Fruit fly (Drosophila melanogaster) whole organism, embryonic: ENCODE data around the gene CG43295.

ENCODE experiments used
- Bdp1 ChIP-seq: fragments of 200-800 bp; sonication (Bioruptor generic); optimal IDR thresholded peaks from 3 replicates; lab custom pipeline; 2016; ENCODE audit warnings: missing biosample characterization, missing genetic modification characterization
- Blimp-1 ChIP-seq: fragments of 200-800 bp; sonication (Bioruptor generic); optimal IDR thresholded peaks from 3 replicates; lab custom pipeline; 2018; ENCODE audit warnings: missing biosample characterization, missing genetic modification characterization, mild to moderate bottlenecking, moderate library complexity, missing genetic modification reagents
- CG10267 ChIP-seq: fragments of 200-800 bp; sonication (Bioruptor generic); optimal IDR thresholded peaks from 2 replicates; lab custom pipeline; 2018; ENCODE audit warnings: missing biosample characterization, mild to moderate bottlenecking, missing genetic modification characterization, moderate library complexity
- CG10543 ChIP-seq: fragments of 200-800 bp; sonication (Bioruptor generic); optimal IDR thresholded peaks from 3 replicates; lab custom pipeline; 2017; ENCODE audit warnings: missing biosample characterization, mild to moderate bottlenecking, missing genetic modification characterization, moderate library complexity
- CG14710 ChIP-seq: fragments of 200-800 bp; sonication (Bioruptor generic); optimal IDR thresholded peaks from 3 replicates; lab custom pipeline; 2019; ENCODE audit warnings: missing biosample characterization, mild to moderate bottlenecking, missing genetic modification characterization, moderate library complexity
- CG17359 ChIP-seq: fragments of 200-800 bp; sonication (Bioruptor generic); optimal IDR thresholded peaks from 3 replicates; lab custom pipeline; 2018; ENCODE audit warnings: missing biosample characterization, mild to moderate bottlenecking, missing genetic modification characterization, moderate library complexity
- CG2129 ChIP-seq: fragments of 200-800 bp; sonication (Bioruptor generic); IDR thresholded peaks from 2 replicates; pipeline ENCODE4 v1.3.6; 2022; ENCODE audit warnings: missing biosample characterization, missing genetic modification characterization; ENCODE audit not compliant: partially characterized antibody
- CG2202 ChIP-seq: fragments of 200-800 bp; sonication (Bioruptor generic); optimal IDR thresholded peaks from 2 replicates; lab custom pipeline; 2018; ENCODE audit warnings: missing biosample characterization, mild to moderate bottlenecking, missing genetic modification characterization
- CG2875 ChIP-seq: fragments of 200-800 bp; sonication (Bioruptor generic); optimal IDR thresholded peaks from 2 replicates; lab custom pipeline; 2017; ENCODE audit warnings: missing biosample characterization, mild to moderate bottlenecking, missing genetic modification characterization, missing genetic modification reagents
- CG30431 ChIP-seq: fragments of 200-800 bp; sonication (Bioruptor generic); optimal IDR thresholded peaks from 2 replicates; lab custom pipeline; 2017; ENCODE audit warnings: missing biosample characterization, missing genetic modification characterization
- CG33557 ChIP-seq: fragments of 200-800 bp; sonication (Bioruptor generic); optimal IDR thresholded peaks from 2 replicates; lab custom pipeline; 2019; ENCODE audit warnings: missing biosample characterization, mild to moderate bottlenecking, missing genetic modification characterization, moderate library complexity
- CG3407 ChIP-seq: fragments of 200-800 bp; sonication (Bioruptor generic); optimal IDR thresholded peaks from 2 replicates; lab custom pipeline; 2018; ENCODE audit warnings: missing biosample characterization, mild to moderate bottlenecking, missing genetic modification characterization
- CG4360 ChIP-seq: fragments of 200-800 bp; sonication (Bioruptor generic); IDR thresholded peaks from 2 replicates; pipeline ENCODE4 v1.3.6; 2022; ENCODE audit warnings: missing biosample characterization, missing genetic modification characterization
- CG4404 ChIP-seq: fragments of 200-800 bp; sonication (Bioruptor generic); IDR thresholded peaks from 2 replicates; pipeline ENCODE4 v1.3.6; 2022; ENCODE audit warnings: missing biosample characterization, missing genetic modification characterization
- CG6254 ChIP-seq: fragments of 200-800 bp; sonication (Bioruptor generic); optimal IDR thresholded peaks from 3 replicates; lab custom pipeline; 2017; ENCODE audit warnings: mild to moderate bottlenecking, missing biosample characterization, missing genetic modification reagents, missing genetic modification characterization
- CG6791 ChIP-seq: fragments of 200-800 bp; sonication (Bioruptor generic); IDR thresholded peaks from 3 replicates; pipeline ENCODE4 v1.3.6; 2022; ENCODE audit warnings: missing biosample characterization, missing genetic modification characterization; ENCODE audit not compliant: partially characterized antibody
- CG6813 ChIP-seq: fragments of 200-800 bp; sonication (Bioruptor generic); optimal IDR thresholded peaks from 2 replicates; lab custom pipeline; 2017; ENCODE audit warnings: missing biosample characterization, missing genetic modification characterization, mild to moderate bottlenecking, moderate library complexity, missing genetic modification reagents
- CG8281 ChIP-seq: fragments of 200-800 bp; sonication (Bioruptor generic); optimal IDR thresholded peaks from 2 replicates; lab custom pipeline; 2018; ENCODE audit warnings: missing biosample characterization, mild to moderate bottlenecking, missing genetic modification characterization, moderate library complexity
- CkIIα-i1 ChIP-seq: fragments of 200-800 bp; sonication (Bioruptor generic); IDR thresholded peaks from 2 replicates; pipeline ENCODE4 v1.3.6; 2022; ENCODE audit warnings: missing biosample characterization, missing genetic modification characterization
- D ChIP-seq, 2 experiments: fragments of 200-800 bp in 1 of 2; fragments of >200 bp in 1 of 2; sonication (Bioruptor generic) in 1 of 2; optimal IDR thresholded peaks; 2 replicates in 1 of 2; 3 replicates in 1 of 2; lab custom pipeline; 2017; ENCODE audit warnings: mild to moderate bottlenecking in 1 of 2, missing biosample characterization in 1 of 2, missing genetic modification characterization in 1 of 2, missing genetic modification reagents in 1 of 2
- E2f2 ChIP-seq: fragments of 200-800 bp; sonication (Bioruptor generic); IDR thresholded peaks from 2 replicates; pipeline ENCODE4 v1.3.6; 2022; ENCODE audit warnings: missing biosample characterization, missing genetic modification characterization
- Elba2 ChIP-seq: fragments of 200-800 bp; sonication (Bioruptor generic); optimal IDR thresholded peaks from 3 replicates; lab custom pipeline; 2016; ENCODE audit warnings: missing biosample characterization, missing genetic modification characterization
- Fer3 ChIP-seq: fragments of 200-800 bp; sonication (Bioruptor generic); optimal IDR thresholded peaks from 2 replicates; lab custom pipeline; 2018; ENCODE audit warnings: missing biosample characterization, mild to moderate bottlenecking, missing genetic modification characterization, moderate library complexity
- Hey ChIP-seq: fragments of 200-800 bp; sonication (Bioruptor generic); optimal IDR thresholded peaks from 3 replicates; lab custom pipeline; 2018; ENCODE audit warnings: missing biosample characterization, mild to moderate bottlenecking, missing genetic modification characterization
- Jarid2 ChIP-seq: fragments of 200-800 bp; sonication (Bioruptor generic); optimal IDR thresholded peaks from 3 replicates; lab custom pipeline; 2017; ENCODE audit warnings: mild to moderate bottlenecking, missing biosample characterization, missing genetic modification reagents, missing genetic modification characterization
- Kr ChIP-seq: fragments of 200-800 bp; sonication (Bioruptor generic); optimal IDR thresholded peaks from 2 replicates; lab custom pipeline; 2017; ENCODE audit warnings: missing biosample characterization, mild to moderate bottlenecking, missing genetic modification characterization
- Optix ChIP-seq: fragments of 200-800 bp; sonication (Bioruptor generic); IDR thresholded peaks from 3 replicates; pipeline ENCODE4 v1.3.6; 2022; ENCODE audit warnings: missing biosample characterization, missing genetic modification characterization
- Pdp1 ChIP-seq, 2 experiments: fragments of 200-800 bp; sonication (Bioruptor generic); optimal IDR thresholded peaks; 3 replicates each; lab custom pipeline; 2016; ENCODE audit warnings: missing biosample characterization in 2 of 2, missing genetic modification characterization in 2 of 2, mild to moderate bottlenecking in 1 of 2, moderate library complexity in 1 of 2
- TFAM ChIP-seq: fragments of 200-800 bp; sonication (Bioruptor generic); optimal IDR thresholded peaks from 2 replicates; lab custom pipeline; 2017; ENCODE audit warnings: missing biosample characterization, missing genetic modification characterization, inconsistent platforms
- Usf ChIP-seq: fragments of 200-800 bp; sonication (Bioruptor generic); optimal IDR thresholded peaks from 2 replicates; lab custom pipeline; 2017; ENCODE audit warnings: missing genotype, missing biosample characterization, missing genetic modification characterization
- ab ChIP-seq: fragments of 200-800 bp; sonication (Bioruptor generic); optimal IDR thresholded peaks from 2 replicates; lab custom pipeline; 2016; ENCODE audit warnings: missing biosample characterization, missing genetic modification characterization
- abd-A ChIP-seq: fragments of 200-800 bp; sonication (Bioruptor generic); optimal IDR thresholded peaks from 3 replicates; lab custom pipeline; 2019; ENCODE audit warnings: missing biosample characterization, mild to moderate bottlenecking, missing genetic modification characterization, moderate library complexity
- br ChIP-seq: fragments of >200 bp; optimal IDR thresholded peaks from 2 replicates; lab custom pipeline; 2017
- cwo ChIP-seq: fragments of 200-800 bp; sonication (Bioruptor generic); optimal IDR thresholded peaks from 3 replicates; lab custom pipeline; 2017; ENCODE audit warnings: missing biosample characterization, missing genetic modification characterization, mild to moderate bottlenecking, moderate library complexity, missing genetic modification reagents
- dati ChIP-seq: fragments of 200-800 bp; sonication (Bioruptor generic); IDR thresholded peaks from 2 replicates; pipeline ENCODE4 v1.3.6; 2022; ENCODE audit warnings: missing biosample characterization, missing genetic modification characterization
- dysf ChIP-seq: fragments of 200-800 bp; sonication (Bioruptor generic); IDR thresholded peaks from 3 replicates; pipeline ENCODE4 v1.3.6; 2022; ENCODE audit warnings: missing biosample characterization, missing genetic modification characterization
- esg ChIP-seq: fragments of 200-800 bp; sonication (Bioruptor generic); conservative IDR thresholded peaks from 2 replicates; pipeline ENCODE4 v1.3.6; 2022; ENCODE audit warnings: missing biosample characterization, missing genetic modification characterization
- gem ChIP-seq: fragments of 200-800 bp; sonication (Bioruptor generic); optimal IDR thresholded peaks from 2 replicates; lab custom pipeline; 2019; ENCODE audit warnings: missing biosample characterization, mild to moderate bottlenecking, missing genetic modification characterization, moderate library complexity
- hbn ChIP-seq: fragments of 200-800 bp; sonication (Bioruptor generic); IDR thresholded peaks from 2 replicates; pipeline ENCODE4 v1.3.6; 2022; ENCODE audit warnings: missing biosample characterization, missing genetic modification characterization; ENCODE audit not compliant: partially characterized antibody
- insv ChIP-seq, 2 experiments: fragments of 200-800 bp; sonication (Bioruptor generic); optimal IDR thresholded peaks; 3 replicates each; lab custom pipeline; 2016 to 2018; ENCODE audit warnings: missing biosample characterization in 2 of 2, missing genetic modification characterization in 2 of 2
- pho ChIP-seq: fragments of 200-800 bp; sonication (Bioruptor generic); optimal IDR thresholded peaks from 2 replicates; lab custom pipeline; 2016; ENCODE audit warnings: missing biosample characterization, missing genetic modification characterization
- sens ChIP-seq: fragments of 200-800 bp; sonication (Bioruptor generic); peaks from one replicate; lab custom pipeline; 2016; ENCODE audit warnings: missing biosample characterization, missing genetic modification characterization
- slou ChIP-seq: fragments of 200-800 bp; sonication (Bioruptor generic); optimal IDR thresholded peaks from 3 replicates; lab custom pipeline; 2016; ENCODE audit warnings: missing biosample characterization, missing genetic modification characterization
- tgo ChIP-seq: fragments of 200-800 bp; sonication (Bioruptor generic); IDR thresholded peaks from 3 replicates; pipeline ENCODE4 v1.3.6; 2022; ENCODE audit warnings: missing biosample characterization, missing genetic modification characterization
- trem ChIP-seq: fragments of 200-800 bp; optimal IDR thresholded peaks from 3 replicates; lab custom pipeline; 2019; ENCODE audit warnings: missing biosample characterization, mild to moderate bottlenecking, missing genetic modification characterization, moderate library complexity
- ttk ChIP-seq: fragments of 200-800 bp; sonication (Bioruptor generic); IDR thresholded peaks from 2 replicates; pipeline ENCODE4 v2.1.2; 2022; ENCODE audit warnings: missing biosample characterization, missing genetic modification characterization
- tx ChIP-seq: fragments of 200-800 bp; sonication (Bioruptor generic); optimal IDR thresholded peaks from 2 replicates; lab custom pipeline; 2016; ENCODE audit warnings: missing biosample characterization, missing genetic modification characterization
- zfh1 ChIP-seq: fragments of 200-800 bp; sonication (Bioruptor generic); IDR thresholded peaks from 3 replicates; pipeline ENCODE4 v1.3.6; 2022; ENCODE audit warnings: missing biosample characterization, missing genetic modification characterization

Gene CG43295

DNA sequence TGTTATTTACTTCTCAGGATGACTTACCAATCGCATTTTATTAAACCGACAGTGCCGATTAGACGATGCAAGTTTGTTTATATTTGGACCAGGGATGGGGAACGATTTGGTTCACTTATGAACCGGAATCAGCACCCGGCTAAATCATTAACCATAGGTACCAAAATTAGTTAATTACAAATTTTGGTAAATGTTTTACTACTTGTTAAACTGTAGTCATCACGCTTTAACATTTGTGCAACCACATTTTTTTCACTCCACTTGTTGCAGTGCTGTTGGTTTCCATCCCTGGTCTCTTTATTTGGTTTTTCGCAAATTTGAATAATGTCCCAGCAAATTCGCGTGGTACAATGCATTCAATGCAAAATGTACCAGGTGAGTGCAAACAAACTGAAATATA is at the start of gene CG43295, which contains the start of gene IntS9 (continued):
- TF ChIP-seq esg (GFP tag; lab: Robert Waterston, UW) (peak; percentile 81), CG6791 (GFP tag; lab: Robert Waterston, UW) (no peak), CG30431 (GFP tag; lab: Kevin White, UChicago) (peak; percentile 75), D (optimal IDR thresholded peaks at IDR 0.05; lab: Kevin White, UChicago) (no peak), D (GFP tag; optimal IDR thresholded peaks at IDR 0.05; lab: Kevin White, UChicago) (peak; percentile 62), br (no peak), slou (GFP tag; lab: Kevin White, UChicago) (peak; percentile 67), Optix (peak; percentile 82), Jarid2 (GFP tag; lab: Kevin White, UChicago) (no peak), ttk (GFP tag; lab: Robert Waterston, UW) (peak; percentile 77), E2f2 (GFP tag; lab: Robert Waterston, UW) (peak; percentile 77), abd-A (no peak), Usf (GFP tag; lab: Kevin White, UChicago) (peak; percentile 64), pho (GFP tag; lab: Kevin White, UChicago) (peak; percentile 80), CG4404 (GFP tag; lab: Robert Waterston, UW) (peak; percentile 77), Elba2 (GFP tag; lab: Kevin White, UChicago) (peak; percentile 69), Bdp1 (peak; percentile 80), Hey (tag; lab: Kevin White, UChicago) (no peak), Fer3 (peak; percentile 74), dati (GFP tag; lab: Robert Waterston, UW) (peak; percentile 82), dysf (GFP tag; lab: Robert Waterston, UW) (peak; percentile 73), hbn (GFP tag; lab: Robert Waterston, UW) (no peak), CG2129 (no peak), CG33557 (GFP tag; lab: Kevin White, UChicago) (peak; percentile 63), insv (GFP tag; optimal IDR thresholded peaks at IDR 0.05; lab: Kevin White, UChicago) (no peak), CG10267 (tag; lab: Kevin White, UChicago) (peak; percentile 70), ab (GFP tag; lab: Kevin White, UChicago) (peak; percentile 75), TFAM (GFP tag; lab: Kevin White, UChicago) (no peak)

DNA sequence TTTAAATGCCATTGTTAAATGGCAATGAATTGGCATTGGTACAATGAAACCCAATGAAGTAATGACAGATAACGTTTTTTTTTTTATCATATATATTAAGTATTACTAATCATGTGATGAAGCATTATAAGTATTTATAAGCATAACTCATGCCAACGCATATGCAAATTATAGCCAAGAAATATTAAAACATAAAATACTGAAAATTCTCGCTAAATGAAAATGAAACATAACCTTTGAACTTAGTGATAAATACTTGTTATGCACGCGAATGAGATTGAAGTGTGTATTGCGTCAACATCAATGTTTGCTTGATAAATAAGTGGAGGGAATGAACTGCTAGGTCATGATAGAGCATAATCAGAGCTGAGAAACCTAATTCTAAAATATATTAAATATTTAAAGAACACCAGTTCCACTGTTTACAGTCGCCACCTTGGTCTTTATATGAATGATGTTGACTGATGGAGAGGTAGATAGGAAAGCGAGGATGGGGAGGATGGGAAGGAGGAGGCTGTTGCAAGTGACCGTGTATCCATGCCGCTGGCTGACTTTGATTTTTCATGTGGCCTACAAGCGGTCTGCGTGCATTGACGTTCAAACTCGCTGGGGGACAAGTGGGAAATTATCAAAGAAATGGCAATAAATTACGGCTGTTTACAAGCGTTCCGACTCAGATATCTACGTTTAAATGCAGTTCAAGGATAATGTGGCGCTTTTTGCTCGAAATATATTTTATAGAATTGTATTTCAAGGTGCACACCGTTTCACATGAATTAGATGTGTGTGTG is 49.4 kb upstream of the CG43295 start:
- TF ChIP-seq CG2875 (GFP tag; lab: Kevin White, UChicago) (peak; percentile 49), gem (tag; lab: Kevin White, UChicago) (peak; percentile 50), CG3407 (peak; percentile 18), cwo (GFP tag; lab: Kevin White, UChicago) (no peak), Pdp1 (GFP tag; optimal IDR thresholded peaks at IDR 0.05; lab: Kevin White, UChicago) (peak in 1 of 2 experiments; percentile 55), tx (GFP tag; lab: Kevin White, UChicago) (no peak), CG6813 (peak; percentile 61), CG14710 (tag; lab: Kevin White, UChicago) (peak; percentile 54), CG8281 (peak; percentile 3), CG6254 (GFP tag; lab: Kevin White, UChicago) (peak; percentile 0), CkIIα-i1 (GFP tag; lab: Robert Waterston, UW) (no peak), CG33557 (GFP tag; lab: Kevin White, UChicago) (peak; percentile 40), trem (tag; lab: Kevin White, UChicago) (peak; percentile 9), CG17359 (tag; lab: Kevin White, UChicago) (peak; percentile 5), sens (GFP tag; lab: Kevin White, UChicago) (peak; percentile 86), zfh1 (GFP tag; lab: Robert Waterston, UW) (peak; percentile 40; the same call in 1 of the 3 replicates), tgo (GFP tag; lab: Robert Waterston, UW) (no peak), Kr (GFP tag; lab: Kevin White, UChicago) (no peak), Blimp-1 (peak; percentile 61), CG4360 (GFP tag; lab: Robert Waterston, UW) (0 out of 2 replicates have a peak, but pooled peaks have one; percentile 12), CG10543 (GFP tag; lab: Kevin White, UChicago) (peak; percentile 31), CG2202 (tag; lab: Kevin White, UChicago) (peak; percentile 58)
